Worm (Caenorhabditis elegans) whole organism, mixed stage, embryonic: Measurements from ENCODE around the gene T15B12.2.

Experiments
- blmp-1 ChIP-seq: fragments of 150-350 bp; optimal IDR thresholded peaks from 2 replicates; lab custom pipeline; 2014; ENCODE audit warnings: missing biosample characterization, missing genetic modification characterization
- elt-3 ChIP-seq: fragments of 150-350 bp; optimal IDR thresholded peaks from 2 replicates; lab custom pipeline; 2014; ENCODE audit warnings: missing biosample characterization, missing genetic modification characterization
- lin-13 ChIP-seq: fragments of 150-350 bp; optimal IDR thresholded peaks from 2 replicates; lab custom pipeline; 2014; ENCODE audit warnings: missing biosample characterization, missing genetic modification characterization
- lsy-2 ChIP-seq: fragments of 150-350 bp; optimal IDR thresholded peaks from 2 replicates; lab custom pipeline; 2014; ENCODE audit warnings: missing biosample characterization, missing genetic modification characterization
- nhr-12 ChIP-seq: fragments of 150-350 bp; optimal IDR thresholded peaks from 2 replicates; lab custom pipeline; 2014; ENCODE audit warnings: missing biosample characterization, missing genetic modification characterization
- nhr-237 ChIP-seq: fragments of 150-350 bp; optimal IDR thresholded peaks from 2 replicates; lab custom pipeline; 2014; ENCODE audit warnings: missing biosample characterization, missing genetic modification characterization
- nhr-28 ChIP-seq: fragments of 150-350 bp; optimal IDR thresholded peaks from 2 replicates; lab custom pipeline; 2014; ENCODE audit warnings: missing biosample characterization, missing genetic modification characterization
- nhr-76 ChIP-seq: sonication (generic microtip); optimal IDR thresholded peaks from 2 replicates; lab custom pipeline; 2017; ENCODE audit warnings: missing biosample characterization, missing genetic modification characterization
- tbx-8 ChIP-seq: fragments of 200-800 bp; sonication (Bioruptor generic); optimal IDR thresholded peaks from 2 replicates; lab custom pipeline; 2018; ENCODE audit warnings: mild to moderate bottlenecking, missing genetic modification characterization, moderate library complexity, missing compliant biosample characterization
- unc-120 ChIP-seq: sonication (generic microtip); optimal IDR thresholded peaks from 2 replicates; lab custom pipeline; 2017; ENCODE audit warnings: missing genetic modification characterization, missing compliant biosample characterization; ENCODE audit not compliant: poor library complexity, severe bottlenecking
- unc-39 ChIP-seq: fragments of 150-350 bp; optimal IDR thresholded peaks from 2 replicates; lab custom pipeline; 2014; ENCODE audit warnings: missing biosample characterization, missing genetic modification characterization
- ztf-11 ChIP-seq: fragments of 150-350 bp; optimal IDR thresholded peaks from 2 replicates; lab custom pipeline; 2014; ENCODE audit warnings: missing biosample characterization, missing genetic modification characterization

- TF ChIP-seq ztf-11 (no peak), nhr-76 (tag; lab: Kevin White, UChicago) (no peak), blmp-1 (no peak), unc-120 (no peak), nhr-237 (no peak), nhr-12 (tag; lab: Kevin White, UChicago) (no peak), unc-39 (tag; lab: Kevin White, UChicago) (no peak), tbx-8 (GFP tag; lab: Kevin White, UChicago) (no peak), nhr-28 (no peak), lsy-2 (tag; lab: Kevin White, UChicago) (no peak), lin-13 (no peak), elt-3 (tag; lab: Kevin White, UChicago) (no peak)
Observed at ce11 chrIII:5341382-5341781, 39.7 kb upstream of the T15B12.2 start, which contains the start of gene ZK121.2.
